Worm (Caenorhabditis elegans) whole organism, L2 larva: Measurements from ENCODE around the gene K09B3.1.

Experiments
- F13H6.1 ChIP-seq: sonication (generic microtip); optimal IDR thresholded peaks from 2 replicates; lab custom pipeline; 2016; ENCODE audit warnings: missing genetic modification characterization, missing compliant biosample characterization
- Y55F3AM.14 ChIP-seq: fragments of 200-800 bp; sonication (Bioruptor generic); optimal IDR thresholded peaks from 2 replicates; lab custom pipeline; 2018; ENCODE audit warnings: mild to moderate bottlenecking, missing genetic modification characterization, missing compliant biosample characterization
- ZK546.5 ChIP-seq: sonication (generic microtip); optimal IDR thresholded peaks from 2 replicates; lab custom pipeline; 2017; ENCODE audit warnings: missing biosample characterization, missing genetic modification characterization
- ama-1 ChIP-seq: fragments of 150-350 bp; optimal IDR thresholded peaks from 2 replicates; lab custom pipeline; 2018; ENCODE audit warnings: inconsistent platforms
- blmp-1 ChIP-seq: sonication (generic microtip); optimal IDR thresholded peaks from 2 replicates; lab custom pipeline; 2017; ENCODE audit warnings: missing genetic modification characterization, mild to moderate bottlenecking, missing compliant biosample characterization, antibody characterized with exemption, moderate library complexity; ENCODE audit not compliant: insufficient read depth
- ceh-16 ChIP-seq: fragments of 150-350 bp; optimal IDR thresholded peaks from 2 replicates; lab custom pipeline; 2014; ENCODE audit warnings: missing biosample characterization, missing genetic modification characterization
- ceh-82 ChIP-seq: fragments of 150-350 bp; optimal IDR thresholded peaks from 2 replicates; lab custom pipeline; 2014; ENCODE audit warnings: missing biosample characterization, missing genetic modification characterization
- egl-27 ChIP-seq: sonication (generic microtip); optimal IDR thresholded peaks from 3 replicates; lab custom pipeline; 2017; ENCODE audit warnings: missing biosample characterization, missing genetic modification reagents, missing genetic modification characterization
- elt-1 ChIP-seq: fragments of 150-350 bp; optimal IDR thresholded peaks from 2 replicates; lab custom pipeline; 2014; ENCODE audit warnings: missing biosample characterization, missing genetic modification characterization
- fos-1 ChIP-seq: fragments of 150-350 bp; optimal IDR thresholded peaks from 2 replicates; lab custom pipeline; 2014; ENCODE audit warnings: missing biosample characterization, missing genetic modification characterization
- gmeb-1 ChIP-seq: fragments of 150-350 bp; optimal IDR thresholded peaks from 2 replicates; lab custom pipeline; 2014; ENCODE audit warnings: missing biosample characterization, missing genetic modification characterization
- lin-13 ChIP-seq: fragments of 150-350 bp; optimal IDR thresholded peaks from 2 replicates; lab custom pipeline; 2014; ENCODE audit warnings: missing biosample characterization, missing genetic modification reagents, missing genetic modification characterization
- lin-39 ChIP-seq: fragments of 150-350 bp; optimal IDR thresholded peaks from 2 replicates; lab custom pipeline; 2014; ENCODE audit warnings: missing biosample characterization, missing genetic modification reagents, missing genetic modification characterization
- lsy-2 ChIP-seq, 2 experiments: fragments of 150-350 bp in 1 of 2; sonication (generic microtip) in 1 of 2; optimal IDR thresholded peaks; 2 replicates each; lab custom pipeline; 2014 to 2017; ENCODE audit warnings: missing biosample characterization in 2 of 2, missing genetic modification characterization in 2 of 2
- mbf-1 ChIP-seq: sonication (generic microtip); optimal IDR thresholded peaks from 2 replicates; lab custom pipeline; 2017; ENCODE audit warnings: missing biosample characterization, missing genetic modification characterization
- mdl-1 ChIP-seq, 2 experiments: fragments of 150-350 bp in 1 of 2; sonication (generic microtip) in 1 of 2; optimal IDR thresholded peaks; 2 replicates each; lab custom pipeline; 2017; ENCODE audit warnings: missing biosample characterization in 2 of 2, missing genetic modification characterization in 2 of 2
- nhr-10 ChIP-seq: sonication (generic microtip); optimal IDR thresholded peaks from 2 replicates; lab custom pipeline; 2017; ENCODE audit warnings: missing biosample characterization, missing genetic modification characterization
- nhr-12 ChIP-seq: fragments of 150-350 bp; optimal IDR thresholded peaks from 2 replicates; lab custom pipeline; 2014; ENCODE audit warnings: missing biosample characterization, missing genetic modification characterization
- nhr-23 ChIP-seq: fragments of 150-350 bp; optimal IDR thresholded peaks from 2 replicates; lab custom pipeline; 2014; ENCODE audit warnings: missing biosample characterization, missing genetic modification reagents, missing genetic modification characterization
- nhr-237 ChIP-seq: fragments of 150-350 bp; optimal IDR thresholded peaks from 2 replicates; lab custom pipeline; 2014; ENCODE audit warnings: missing biosample characterization, missing genetic modification characterization
- nhr-25 ChIP-seq: fragments of 150-350 bp; sonication (generic microtip); optimal IDR thresholded peaks from 3 replicates; lab custom pipeline; 2014; ENCODE audit warnings: missing biosample characterization, missing genetic modification characterization
- nhr-6 ChIP-seq: fragments of 150-350 bp; optimal IDR thresholded peaks from 2 replicates; lab custom pipeline; 2014; ENCODE audit warnings: missing biosample characterization, missing genetic modification characterization
- peb-1 ChIP-seq: fragments of 150-350 bp; optimal IDR thresholded peaks from 2 replicates; lab custom pipeline; 2014; ENCODE audit warnings: missing biosample characterization, missing genetic modification characterization
- sem-4 ChIP-seq: fragments of 150-350 bp; optimal IDR thresholded peaks from 2 replicates; lab custom pipeline; 2014; ENCODE audit warnings: missing biosample characterization, missing genetic modification reagents, missing genetic modification characterization
- sma-3 ChIP-seq: sonication (generic microtip); optimal IDR thresholded peaks from 2 replicates; lab custom pipeline; 2016; ENCODE audit warnings: missing genetic modification reagents, missing genetic modification characterization, missing compliant biosample characterization
- sma-9 ChIP-seq, 2 experiments: fragments of 150-350 bp in 1 of 2; sonication (generic microtip) in 1 of 2; optimal IDR thresholded peaks; 2 replicates each; lab custom pipeline; 2014 to 2016; ENCODE audit warnings: missing genetic modification characterization in 2 of 2, mild to moderate bottlenecking in 1 of 2, missing biosample characterization in 1 of 2, missing compliant biosample characterization in 1 of 2, missing genetic modification reagents in 1 of 2, moderate library complexity in 1 of 2
- unc-39 ChIP-seq: fragments of 150-350 bp; optimal IDR thresholded peaks from 2 replicates; lab custom pipeline; 2014; ENCODE audit warnings: missing biosample characterization, missing genetic modification characterization
- zag-1 ChIP-seq: fragments of 150-350 bp; optimal IDR thresholded peaks from 2 replicates; lab custom pipeline; 2014; ENCODE audit warnings: missing biosample characterization, missing genetic modification characterization
- ztf-1 ChIP-seq: fragments of 200-800 bp; sonication (Bioruptor generic); conservative IDR thresholded peaks from 2 replicates; pipeline ENCODE4 v1.3.6; 2022; ENCODE audit warnings: missing genetic modification characterization, missing compliant biosample characterization
- ztf-11 ChIP-seq: sonication (generic microtip); optimal IDR thresholded peaks from 2 replicates; lab custom pipeline; 2017; ENCODE audit warnings: missing biosample characterization, missing genetic modification characterization

The K09B3.1 gene

DNA sequence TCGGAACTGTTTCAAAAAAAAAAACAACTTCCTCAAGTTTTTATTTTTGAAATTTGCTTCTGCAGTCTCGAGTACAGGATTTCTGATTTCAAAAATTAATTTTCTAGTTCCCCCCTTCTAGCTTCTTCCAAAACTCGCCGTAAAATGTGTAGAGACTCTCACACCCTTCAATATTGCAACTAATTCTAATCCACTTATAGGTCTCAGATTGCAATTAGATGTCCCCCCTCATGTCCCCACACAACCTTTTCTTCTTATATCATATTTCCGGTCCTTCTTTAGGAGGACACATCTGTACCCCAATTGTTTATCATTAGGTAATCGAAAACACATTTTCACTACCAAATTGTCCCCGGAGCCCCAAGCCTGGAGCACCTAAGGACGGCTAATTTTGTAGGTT lies 45.9 kb downstream of the K09B3.1 start:
- TF ChIP-seq sma-9 (GFP tag; optimal IDR thresholded peaks at IDR 0.05; lab: Kevin White, UChicago) (no peak), sma-9 (tag; optimal IDR thresholded peaks at IDR 0.05; lab: Kevin White, UChicago) (no peak), nhr-12 (tag; lab: Kevin White, UChicago) (no peak), lin-13 (no peak), Y55F3AM.14 (GFP tag; lab: Kevin White, UChicago) (no peak)

DNA sequence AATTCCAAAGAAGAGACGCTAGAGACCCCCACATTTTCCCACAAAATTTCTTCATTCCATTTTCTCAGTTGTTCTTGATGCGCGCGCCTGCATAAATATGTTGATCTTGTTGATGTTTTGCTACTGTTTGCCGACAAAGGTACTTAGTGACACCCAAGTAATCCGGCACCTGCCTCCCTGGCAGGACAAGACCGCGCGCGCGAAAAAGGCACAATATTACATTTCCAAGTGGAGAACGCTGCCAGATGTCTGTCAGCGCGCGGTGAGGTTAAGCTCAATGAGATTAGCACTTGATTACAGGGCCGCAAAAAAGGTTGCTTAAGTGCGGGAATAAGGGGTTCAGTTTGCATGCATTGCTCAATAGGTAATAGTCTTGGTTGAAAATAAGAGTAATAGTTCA lies 47.1 kb downstream of the K09B3.1 start:
- TF ChIP-seq fos-1 (tag; lab: Kevin White, UChicago) (no peak), F13H6.1 (tag; lab: Kevin White, UChicago) (no peak), nhr-6 (tag; lab: Kevin White, UChicago) (no peak)

- TF ChIP-seq nhr-237 (tag; lab: Kevin White, UChicago) (no peak), lin-39 (tag; lab: Kevin White, UChicago) (no peak), mbf-1 (no peak), zag-1 (tag; lab: Kevin White, UChicago) (no peak), fos-1 (tag; lab: Kevin White, UChicago) (no peak), ceh-16 (tag; lab: Kevin White, UChicago) (no peak), unc-39 (tag; lab: Kevin White, UChicago) (no peak), peb-1 (tag; lab: Kevin White, UChicago) (no peak), mdl-1 (tag; optimal IDR thresholded peaks at IDR 0.05; lab: Kevin White, UChicago) (no peak), sem-4 (tag; lab: Kevin White, UChicago) (no peak), blmp-1 (tag; lab: Kevin White, UChicago) (no peak), ama-1 (lab: Kevin White, UChicago) (no peak), gmeb-1 (tag; lab: Kevin White, UChicago) (no peak), ceh-82 (tag; lab: Kevin White, UChicago) (no peak), ztf-1 (no peak)
Observed at ce11 chrIV:3843019-3843527, 48.5 kb downstream of the K09B3.1 start.

DNA sequence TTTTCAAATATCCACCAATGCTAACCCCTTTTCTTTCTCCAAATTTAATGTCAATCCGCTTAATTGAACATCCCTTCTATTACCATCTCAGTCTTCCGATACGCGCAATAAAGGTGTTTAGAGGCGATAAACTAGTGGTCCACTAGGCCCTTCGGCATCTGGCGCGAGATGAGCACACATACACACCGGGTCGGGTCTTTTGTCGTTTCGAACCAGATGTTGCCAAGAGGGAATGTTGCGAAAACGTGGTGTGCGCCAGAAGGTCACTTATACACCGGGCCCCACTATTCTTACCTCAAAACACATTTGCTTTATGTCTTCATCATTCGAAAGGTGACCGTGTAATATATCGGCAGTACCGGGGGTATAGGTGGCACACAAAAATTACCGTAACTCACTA lies 49.5 kb downstream of the K09B3.1 start:
- TF ChIP-seq sem-4 (tag; lab: Kevin White, UChicago) (no peak), gmeb-1 (tag; lab: Kevin White, UChicago) (no peak)

DNA sequence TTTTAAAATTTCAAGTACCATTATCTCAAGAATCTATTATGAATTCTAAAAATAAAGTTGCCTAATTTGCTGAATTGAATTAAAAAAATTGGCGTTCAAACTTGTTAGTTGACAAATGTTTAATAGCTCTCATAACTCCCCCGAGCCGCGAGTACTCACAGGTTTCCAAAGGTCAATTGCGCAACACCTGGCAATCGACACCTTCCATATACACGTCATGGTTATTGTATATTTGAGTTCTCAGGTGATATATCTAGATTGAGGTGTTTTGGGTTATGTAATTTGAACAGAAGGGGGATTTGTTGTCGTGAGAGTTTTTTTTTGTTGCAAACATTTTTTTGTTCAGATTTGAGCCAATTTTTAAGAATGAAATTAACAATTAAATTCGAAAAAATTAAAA lies 50.0 kb downstream of the K09B3.1 start:
- TF ChIP-seq nhr-6 (tag; lab: Kevin White, UChicago) (no peak), elt-1 (no peak), lin-13 (no peak), nhr-10 (tag; lab: Kevin White, UChicago) (no peak), nhr-237 (tag; lab: Kevin White, UChicago) (no peak), gmeb-1 (tag; lab: Kevin White, UChicago) (no peak), fos-1 (tag; lab: Kevin White, UChicago) (no peak), nhr-25 (tag; lab: Kevin White, UChicago) (no peak), ZK546.5 (tag; lab: Kevin White, UChicago) (no peak), sem-4 (tag; lab: Kevin White, UChicago) (no peak), egl-27 (no peak), nhr-23 (tag; lab: Kevin White, UChicago) (no peak), lsy-2 (tag; optimal IDR thresholded peaks at IDR 0.05; lab: Kevin White, UChicago) (no peak), ztf-11 (tag; lab: Kevin White, UChicago) (no peak), sma-3 (GFP tag; lab: Kevin White, UChicago) (no peak), ztf-1 (no peak)
